Worm (Caenorhabditis elegans) whole organism, L4 larva: Measurements from ENCODE around the gene mth-1.
A peak's percentile ranks its signal among the peaks of the same experiment; 100 is the strongest.

Experiments
- D1046.2 ChIP-seq: fragments of 200-800 bp; sonication (Bioruptor generic); IDR thresholded peaks from 2 replicates; pipeline ENCODE4 v1.3.6; 2022; ENCODE audit warnings: missing genetic modification characterization, missing compliant biosample characterization
- F26F4.8 ChIP-seq: fragments of 200-800 bp; sonication (Bioruptor generic); conservative IDR thresholded peaks from 2 replicates; pipeline ENCODE4 v1.3.6; 2022; ENCODE audit warnings: missing genetic modification characterization, missing compliant biosample characterization
- R02D3.7 ChIP-seq: fragments of 150-350 bp; sonication (generic microtip); optimal IDR thresholded peaks from 3 replicates; lab custom pipeline; 2014; ENCODE audit warnings: missing biosample characterization, missing genetic modification characterization
- T20F7.1 ChIP-seq: fragments of 200-800 bp; sonication (Bioruptor generic); optimal IDR thresholded peaks from 2 replicates; lab custom pipeline; 2018; ENCODE audit warnings: mild to moderate bottlenecking, missing genetic modification characterization, missing compliant biosample characterization
- Y48G9A.11 ChIP-seq: fragments of 200-800 bp; sonication (Bioruptor generic); IDR thresholded peaks from 2 replicates; pipeline ENCODE4 v1.3.6; 2022; ENCODE audit warnings: missing genetic modification reagents, missing genetic modification characterization, missing compliant biosample characterization
- Y5F2A.4 ChIP-seq: fragments of 200-800 bp; sonication (Bioruptor generic); optimal IDR thresholded peaks from 2 replicates; lab custom pipeline; 2018; ENCODE audit warnings: mild to moderate bottlenecking, missing genetic modification characterization, missing compliant biosample characterization
- aha-1 ChIP-seq: fragments of 150-350 bp; peaks from one replicate; lab custom pipeline; 2014; ENCODE audit warnings: missing biosample characterization, missing genetic modification characterization
- ceh-62 ChIP-seq: sonication (generic microtip); optimal IDR thresholded peaks from 2 replicates; lab custom pipeline; 2017; ENCODE audit warnings: missing biosample characterization, missing genetic modification characterization
- ceh-82 ChIP-seq: sonication (generic microtip); optimal IDR thresholded peaks from 2 replicates; lab custom pipeline; 2017; ENCODE audit warnings: missing biosample characterization, missing genetic modification characterization
- daf-16 ChIP-seq, 3 experiments: sonication (generic microtip); optimal IDR thresholded peaks; 2 replicates each; lab custom pipeline; 2016 to 2017; ENCODE audit warnings: missing genetic modification characterization in 3 of 3, missing genetic modification reagents in 3 of 3, mild to moderate bottlenecking in 2 of 3, missing compliant biosample characterization in 2 of 3, missing biosample characterization in 1 of 3, moderate library complexity in 1 of 3
- dmd-6 ChIP-seq: fragments of 200-800 bp; sonication (Bioruptor generic); IDR thresholded peaks from 2 replicates; pipeline ENCODE4 v1.3.6; 2022; ENCODE audit warnings: missing genetic modification reagents, missing genetic modification characterization, missing compliant biosample characterization
- dmd-9 ChIP-seq: fragments of 200-800 bp; sonication (Bioruptor generic); IDR thresholded peaks from 2 replicates; pipeline ENCODE4 v1.3.6; 2022; ENCODE audit warnings: missing genetic modification reagents, missing genetic modification characterization, missing compliant biosample characterization
- dpl-1 ChIP-seq: fragments of 150-350 bp; optimal IDR thresholded peaks from 2 replicates; lab custom pipeline; 2014; ENCODE audit warnings: missing biosample characterization, missing genetic modification reagents, missing genetic modification characterization
- fos-1 ChIP-seq: fragments of 150-350 bp; optimal IDR thresholded peaks from 2 replicates; lab custom pipeline; 2014; ENCODE audit warnings: missing biosample characterization, missing genetic modification characterization
- hif-1 ChIP-seq, 2 experiments: sonication (generic microtip); optimal IDR thresholded peaks; 2 replicates each; lab custom pipeline; 2016 to 2017; ENCODE audit warnings: missing compliant biosample characterization in 2 of 2, missing genetic modification characterization in 2 of 2, missing genetic modification reagents in 2 of 2, missing genotype in 2 of 2, mild to moderate bottlenecking in 1 of 2
- hmg-1.1 ChIP-seq: fragments of 200-800 bp; sonication (Bioruptor generic); IDR thresholded peaks from 2 replicates; pipeline ENCODE4 v1.3.6; 2022; ENCODE audit warnings: missing genetic modification reagents, missing genetic modification characterization, missing compliant biosample characterization
- lin-1 ChIP-seq: fragments of 200-800 bp; sonication (Bioruptor generic); IDR thresholded peaks from 2 replicates; pipeline ENCODE4 v1.3.6; 2022; ENCODE audit warnings: missing genetic modification reagents, missing genetic modification characterization, missing compliant biosample characterization
- lin-38 ChIP-seq: fragments of 200-800 bp; sonication (Bioruptor generic); IDR thresholded peaks from 2 replicates; pipeline ENCODE4 v1.3.6; 2022; ENCODE audit warnings: missing genetic modification reagents, missing genetic modification characterization, missing compliant biosample characterization
- lsy-2 ChIP-seq, 2 experiments: fragments of 150-350 bp in 1 of 2; sonication (generic microtip) in 1 of 2; optimal IDR thresholded peaks; 2 replicates each; lab custom pipeline; 2014 to 2017; ENCODE audit warnings: missing biosample characterization in 2 of 2, missing genetic modification characterization in 2 of 2
- mep-1 ChIP-seq: fragments of 150-350 bp; sonication (generic microtip); optimal IDR thresholded peaks from 3 replicates; lab custom pipeline; 2014; ENCODE audit warnings: missing biosample characterization, missing genetic modification characterization
- mes-2 ChIP-seq: sonication (generic microtip); optimal IDR thresholded peaks from 2 replicates; lab custom pipeline; 2016; ENCODE audit warnings: missing genotype, mild to moderate bottlenecking, missing genetic modification characterization, missing compliant biosample characterization; ENCODE audit not compliant: poor library complexity, severe bottlenecking
- nhr-41 ChIP-seq: fragments of 200-800 bp; sonication (Bioruptor generic); IDR thresholded peaks from 2 replicates; pipeline ENCODE4 v1.3.6; 2022; ENCODE audit warnings: missing genetic modification reagents, missing genetic modification characterization, missing compliant biosample characterization
- nhr-42 ChIP-seq: fragments of 200-800 bp; sonication (Bioruptor generic); IDR thresholded peaks from 2 replicates; pipeline ENCODE4 v1.3.6; 2022; ENCODE audit warnings: missing genetic modification characterization, missing compliant biosample characterization
- nhr-48 ChIP-seq: sonication (generic microtip); optimal IDR thresholded peaks from 2 replicates; lab custom pipeline; 2016; ENCODE audit warnings: mild to moderate bottlenecking, missing genetic modification characterization, missing compliant biosample characterization
- nhr-76 ChIP-seq: fragments of 150-350 bp; optimal IDR thresholded peaks from 2 replicates; lab custom pipeline; 2014; ENCODE audit warnings: missing biosample characterization, missing genetic modification characterization
- pha-4 ChIP-seq, 2 experiments: fragments of 150-350 bp in 1 of 2; fragments of 200-800 bp in 1 of 2; sonication (Bioruptor generic) in 1 of 2; IDR thresholded peaks in 1 of 2; optimal IDR thresholded peaks in 1 of 2; 2 replicates each; pipeline versions ENCODE4 v1.3.6 to Lab custom; 2014 to 2022; ENCODE audit warnings: missing genetic modification characterization in 2 of 2, missing genetic modification reagents in 2 of 2, missing biosample characterization in 1 of 2, missing compliant biosample characterization in 1 of 2
- pqm-1 ChIP-seq: sonication (generic microtip); optimal IDR thresholded peaks from 2 replicates; lab custom pipeline; 2017; ENCODE audit warnings: missing biosample characterization, missing genetic modification characterization
- rbr-2 ChIP-seq: sonication (generic microtip); optimal IDR thresholded peaks from 2 replicates; lab custom pipeline; 2016; ENCODE audit warnings: missing genotype, missing genetic modification characterization, missing compliant biosample characterization
- saeg-2 ChIP-seq: fragments of 200-800 bp; sonication (Bioruptor generic); IDR thresholded peaks from 2 replicates; pipeline ENCODE4 v1.3.6; 2022; ENCODE audit warnings: missing genetic modification reagents, missing genetic modification characterization, missing compliant biosample characterization
- snpc-1.2 ChIP-seq: fragments of 200-800 bp; sonication (Bioruptor generic); IDR thresholded peaks from 2 replicates; pipeline ENCODE4 v1.3.6; 2022; ENCODE audit warnings: missing genetic modification reagents, missing genetic modification characterization, missing compliant biosample characterization
- snpc-4 ChIP-seq: fragments of 150-350 bp; optimal IDR thresholded peaks from 2 replicates; lab custom pipeline; 2014; ENCODE audit warnings: missing biosample characterization, missing genetic modification characterization
- tra-1 ChIP-seq: fragments of 200-800 bp; sonication (Bioruptor generic); IDR thresholded peaks from 2 replicates; pipeline ENCODE4 v1.3.6; 2022; ENCODE audit warnings: missing genetic modification reagents, missing genetic modification characterization, missing compliant biosample characterization
- unc-130 ChIP-seq: sonication (generic microtip); optimal IDR thresholded peaks from 2 replicates; lab custom pipeline; 2016; ENCODE audit warnings: missing genetic modification reagents, missing genetic modification characterization, missing compliant biosample characterization
- unc-62 ChIP-seq, 3 experiments: fragments of 150-350 bp in 1 of 3; sonication (generic microtip); optimal IDR thresholded peaks in 2 of 3; peaks in 1 of 3; 1 replicate in 1 of 3; 2 replicates in 2 of 3; lab custom pipeline; 2014 to 2017; ENCODE audit warnings: missing biosample characterization in 3 of 3, missing genetic modification characterization in 3 of 3, missing genetic modification reagents in 3 of 3, missing genotype in 1 of 3
- zag-1 ChIP-seq: fragments of 150-350 bp; optimal IDR thresholded peaks from 2 replicates; lab custom pipeline; 2014; ENCODE audit warnings: missing biosample characterization, missing genetic modification characterization
- ztf-7 ChIP-seq: fragments of 150-350 bp; optimal IDR thresholded peaks from 2 replicates; lab custom pipeline; 2014; ENCODE audit warnings: missing biosample characterization, missing genetic modification characterization

mth-1 gene

DNA sequence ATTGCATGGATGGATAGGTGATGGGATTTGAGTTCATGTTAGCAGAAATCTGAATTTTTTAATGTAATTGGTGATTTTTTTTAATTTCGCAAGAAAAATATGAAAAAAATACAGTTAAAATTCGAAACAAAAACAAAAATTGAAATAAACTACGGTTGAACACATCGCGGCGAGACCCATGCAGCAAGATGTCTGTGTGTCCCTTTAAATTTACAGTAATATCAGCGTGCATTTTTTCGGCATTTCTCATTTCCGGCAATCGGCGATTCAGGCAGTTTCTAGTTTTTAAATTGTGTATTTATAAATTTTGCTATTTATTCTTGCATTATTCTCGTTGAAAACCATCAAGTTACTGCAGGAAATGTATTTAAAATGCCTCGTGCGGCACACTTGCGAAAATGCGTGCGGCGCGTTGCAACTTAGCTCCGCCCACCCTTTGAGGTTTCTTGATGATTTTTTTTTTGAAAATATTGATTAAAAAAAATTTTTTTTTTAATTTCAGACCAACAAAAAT lies 34.2 kb upstream of the mth-1 start, which contains the start of the genes fbxc-44 and C16A11.2:
TSS of gene fbxc-44 (minus strand) at position 51 of the 514 bp plus-strand sequence.
TSS of gene C16A11.2 (plus strand) at position 503 of the 514 bp plus-strand sequence.
- no peak for TF ChIP-seq ceh-62
- TF ChIP-seq lin-38, result peak; percentile 64
- 0 out of 2 replicates have a peak, but pooled peaks have one; percentile 14 for TF ChIP-seq Y48G9A.11 (GFP tag; lab: Robert Waterston, UW)
- TF ChIP-seq hif-1 (tag; optimal IDR thresholded peaks at IDR 0.05; lab: Kevin White, UChicago), result peak in 1 of 2 experiments; percentile 15
- TF ChIP-seq aha-1 (tag; lab: Kevin White, UChicago), result peak; percentile 70
- TF ChIP-seq rbr-2 (tag; lab: Kevin White, UChicago), result peak; percentile 20
- TF ChIP-seq ceh-82 (tag; lab: Kevin White, UChicago), result no peak
- TF ChIP-seq dpl-1 (GFP tag; lab: Kevin White, UChicago), result peak; percentile 0
- no peak for TF ChIP-seq snpc-4 (tag; lab: Kevin White, UChicago)
- peak in 1 of 2 experiments; percentile 3 for TF ChIP-seq daf-16 (GFP tag; optimal IDR thresholded peaks at IDR 0.05; lab: Kevin White, UChicago)
- TF ChIP-seq daf-16 (tag; optimal IDR thresholded peaks at IDR 0.05; lab: Kevin White, UChicago), result peak; percentile 32
- peak; percentile 59 for TF ChIP-seq hmg-1.1
- TF ChIP-seq fos-1 (tag; lab: Kevin White, UChicago), result no peak
- peak; percentile 29; the same call in 1 of the 2 replicates for TF ChIP-seq pha-4 (GFP tag; IDR thresholded peaks at IDR 0.05; lab: Robert Waterston, UW)
- TF ChIP-seq pha-4 (tag; optimal IDR thresholded peaks at IDR 0.05; lab: Kevin White, UChicago), result no peak
- TF ChIP-seq T20F7.1 (GFP tag; lab: Kevin White, UChicago), result no peak
- TF ChIP-seq unc-130, result peak; percentile 72
- TF ChIP-seq mep-1 (tag; lab: Kevin White, UChicago), result peak; percentile 39
- TF ChIP-seq pqm-1, result no peak
- TF ChIP-seq saeg-2, result no peak
- TF ChIP-seq D1046.2 (GFP tag; lab: Robert Waterston, UW), result no peak
- peak; percentile 90 for TF ChIP-seq mes-2 (tag; lab: Kevin White, UChicago)
- TF ChIP-seq lin-1 (GFP tag; lab: Robert Waterston, UW), result no peak
- TF ChIP-seq lsy-2 (tag; optimal IDR thresholded peaks at IDR 0.05; lab: Kevin White, UChicago), result peak in 1 of 2 experiments; percentile 62
- 0 out of 2 replicates have a peak, but pooled peaks have one; percentile 22 for TF ChIP-seq snpc-1.2 (GFP tag; lab: Robert Waterston, UW)
- TF ChIP-seq nhr-42 (GFP tag; lab: Robert Waterston, UW), result no peak

- TF ChIP-seq dmd-6, result no peak
- no peak for TF ChIP-seq dmd-9 (GFP tag; lab: Robert Waterston, UW)
- no peak for TF ChIP-seq lin-38
- no peak for TF ChIP-seq tra-1 (GFP tag; lab: Robert Waterston, UW)
- TF ChIP-seq nhr-48 (tag; lab: Kevin White, UChicago), result no peak
- TF ChIP-seq nhr-76 (tag; lab: Kevin White, UChicago), result no peak
- no peak for TF ChIP-seq R02D3.7 (tag; lab: Kevin White, UChicago)
- TF ChIP-seq lsy-2 (tag; optimal IDR thresholded peaks at IDR 0.05; lab: Kevin White, UChicago), result no peak
- no peak for TF ChIP-seq zag-1 (tag; lab: Kevin White, UChicago)
- TF ChIP-seq snpc-4 (tag; lab: Kevin White, UChicago), result no peak
- no peak for TF ChIP-seq ztf-7 (tag; lab: Kevin White, UChicago)
- TF ChIP-seq Y5F2A.4 (GFP tag; lab: Kevin White, UChicago), result no peak
- no peak for TF ChIP-seq nhr-41 (GFP tag; lab: Robert Waterston, UW)
- no peak for TF ChIP-seq F26F4.8
- TF ChIP-seq, all 104 proteins: peak for 0
These were observed 32.4 kb upstream of the mth-1 start, which contains the start of gene fbxc-43 for ce11 chrII:4235959-4236358. TSS of gene fbxc-43 (minus strand) at chrII:4235996.

ce11 chrII:4230816-4231435 lies 27.3 kb upstream of the mth-1 start, which contains the start of gene C16A11.10:
TSS of gene C16A11.10 (plus strand) at chrII:4231385.
- TF ChIP-seq dpl-1 (GFP tag; lab: Kevin White, UChicago) (no peak), unc-62 (GFP tag; optimal IDR thresholded peaks at IDR 0.05 in 1 of 2; lab: Kevin White, UChicago) (peak in 1 of 2 experiments; percentile 60), unc-62 (tag; optimal IDR thresholded peaks at IDR 0.05; lab: Kevin White, UChicago) (no peak), aha-1 (tag; lab: Kevin White, UChicago) (peak; percentile 42)
- TF ChIP-seq, all 104 proteins: peak for 2
